Fruit fly (Drosophila melanogaster): ENCODE data around the gene JhI-21.

The JhI-21 gene

dm6 chr2L:12055837-12056388, at the start of gene JhI-21, which contains the start of the genes RpL7-like and CG34164 (continued):
- TF ChIP-seq so (GFP tag; IDR thresholded peaks at IDR 0.05) = no peak
- no peak for TF ChIP-seq usp (GFP tag; optimal IDR thresholded peaks at IDR 0.05)
- TF ChIP-seq NfI (GFP tag; optimal IDR thresholded peaks at IDR 0.05) = no peak
- no peak for TF ChIP-seq CG3995 (GFP tag; optimal IDR thresholded peaks at IDR 0.05)
- TF ChIP-seq vvl (GFP tag; IDR thresholded peaks at IDR 0.05) = peak; percentile 14; the same call in 1 of the 2 replicates
- no peak for TF ChIP-seq CG11696 (GFP tag; IDR thresholded peaks at IDR 0.05)
- no peak for TF ChIP-seq Hmr (GFP tag; optimal IDR thresholded peaks at IDR 0.05)
- TF ChIP-seq CG30020 (tag; optimal IDR thresholded peaks at IDR 0.05) = peak; percentile 2
- TF ChIP-seq CG10209 (GFP tag; optimal IDR thresholded peaks at IDR 0.05) = no peak
- no peak for TF ChIP-seq wdn (GFP tag; IDR thresholded peaks at IDR 0.05)
- TF ChIP-seq Poxn (GFP tag; IDR thresholded peaks at IDR 0.05) = no peak
- peak; percentile 12 for TF ChIP-seq HLHmδ (GFP tag; optimal IDR thresholded peaks at IDR 0.05)
- TF ChIP-seq sug (tag; optimal IDR thresholded peaks at IDR 0.05) = no peak
- TF ChIP-seq Med (GFP tag) = peak; percentile 71
- no peak for TF ChIP-seq cas (GFP tag; IDR thresholded peaks at IDR 0.05)
- TF ChIP-seq vfl (GFP tag; optimal IDR thresholded peaks at IDR 0.05) = no peak
- TF ChIP-seq sd (tag; optimal IDR thresholded peaks at IDR 0.05) = peak; percentile 49
- no peak for TF ChIP-seq Awh (GFP tag; IDR thresholded peaks at IDR 0.05)
- no peak for TF ChIP-seq Spps (tag; optimal IDR thresholded peaks at IDR 0.05)
- TF ChIP-seq CG4404 (GFP tag; IDR thresholded peaks at IDR 0.05) = no peak
- TF ChIP-seq gfzf (GFP tag; optimal IDR thresholded peaks at IDR 0.05) = peak; percentile 23
- TF ChIP-seq CG2199 (GFP tag; IDR thresholded peaks at IDR 0.05) = peak; percentile 66; the same call in 1 of the 3 replicates
- TF ChIP-seq CG13287 (GFP tag; IDR thresholded peaks at IDR 0.05; ENCODE audit: partially characterized antibody) = peak; percentile 77
- TF ChIP-seq CG15514 (GFP tag; optimal IDR thresholded peaks at IDR 0.05) = peak; percentile 41
- TF ChIP-seq ci (GFP tag; IDR thresholded peaks at IDR 0.05) = no peak
- peak; percentile 30 for TF ChIP-seq CG34376 (GFP tag; optimal IDR thresholded peaks at IDR 0.05)
- no peak for TF ChIP-seq Lim3 (GFP tag; IDR thresholded peaks at IDR 0.05)
- TF ChIP-seq dm (GFP tag; optimal IDR thresholded peaks at IDR 0.05) = peak; percentile 88
- TF ChIP-seq CG6683 (GFP tag; optimal IDR thresholded peaks at IDR 0.05) = no peak
- no peak for TF ChIP-seq unpg (GFP tag; optimal IDR thresholded peaks at IDR 0.05)
- no peak for TF ChIP-seq fu2 (GFP tag; optimal IDR thresholded peaks at IDR 0.05)
- no peak for TF ChIP-seq zfh2 (GFP tag; optimal IDR thresholded peaks at IDR 0.05)
- no peak for TF ChIP-seq h (optimal IDR thresholded peaks at IDR 0.05)
- peak; percentile 43; the same call in 1 of the 2 replicates for TF ChIP-seq sna (GFP tag; IDR thresholded peaks at IDR 0.05; ENCODE audit: partially characterized antibody)
- no peak for TF ChIP-seq zf30C (GFP tag; optimal IDR thresholded peaks at IDR 0.05)
- no peak for TF ChIP-seq CG7987 (GFP tag; optimal IDR thresholded peaks at IDR 0.05)
- no peak for TF ChIP-seq chif (GFP tag; optimal IDR thresholded peaks at IDR 0.05)
- TF ChIP-seq crp (GFP tag; optimal IDR thresholded peaks at IDR 0.05) = peak in 1 of 2 experiments; percentile 79
- TF ChIP-seq fd102C (GFP tag; optimal IDR thresholded peaks at IDR 0.05) = no peak
- TF ChIP-seq Hmx (GFP tag; optimal IDR thresholded peaks at IDR 0.05) = no peak
- peak; percentile 21 for TF ChIP-seq CG18262 (tag; optimal IDR thresholded peaks at IDR 0.05)
- TF ChIP-seq wor (GFP tag; IDR thresholded peaks at IDR 0.05) = no peak
- no peak for TF ChIP-seq ranshi (GFP tag; IDR thresholded peaks at IDR 0.05)
- TF ChIP-seq BEAF-32 (GFP tag; optimal IDR thresholded peaks at IDR 0.05) = peak; percentile 71
- no peak for TF ChIP-seq CG12391 (tag; optimal IDR thresholded peaks at IDR 0.05)
- no peak for TF ChIP-seq pho (GFP tag; optimal IDR thresholded peaks at IDR 0.05)
- peak in 1 of 2 experiments; percentile 19 for TF ChIP-seq bsh (GFP tag; optimal IDR thresholded peaks at IDR 0.05)
- TF ChIP-seq her (GFP tag; optimal IDR thresholded peaks at IDR 0.05) = no peak
- TF ChIP-seq nau (GFP tag; optimal IDR thresholded peaks at IDR 0.05) = no peak
- no peak for TF ChIP-seq gsb (GFP tag; IDR thresholded peaks at IDR 0.05)
- peak; percentile 13 for TF ChIP-seq Bteb2 (GFP tag; optimal IDR thresholded peaks at IDR 0.05)
